Worm (Caenorhabditis elegans) whole organism, young adult: ENCODE data around the gene T13C5.6.

ENCODE experiments used
- B0261.1 ChIP-seq: sonication (generic microtip); optimal IDR thresholded peaks from 2 replicates; lab custom pipeline; 2016; ENCODE audit warnings: mild to moderate bottlenecking, missing genetic modification characterization, moderate library complexity, missing compliant biosample characterization
- K11D2.4 ChIP-seq: fragments of 200-800 bp; sonication (Bioruptor generic); IDR thresholded peaks from 2 replicates; pipeline ENCODE4 v1.3.6; 2022; ENCODE audit warnings: missing genetic modification reagents, missing genetic modification characterization, missing compliant biosample characterization
- T26A5.8 ChIP-seq: sonication (generic microtip); optimal IDR thresholded peaks from 2 replicates; lab custom pipeline; 2016; ENCODE audit warnings: missing genetic modification characterization, missing compliant biosample characterization
- let-526 ChIP-seq: fragments of 200-800 bp; sonication (Bioruptor generic); IDR thresholded peaks from 2 replicates; pipeline ENCODE4 v1.3.6; 2022; ENCODE audit warnings: missing genetic modification reagents, missing genetic modification characterization, missing compliant biosample characterization
- madf-6 ChIP-seq: fragments of 200-800 bp; sonication (Bioruptor generic); IDR thresholded peaks from 2 replicates; pipeline ENCODE4 v1.3.6; 2022; ENCODE audit warnings: missing genetic modification reagents, missing genetic modification characterization, missing compliant biosample characterization
- sea-2 ChIP-seq: fragments of 200-800 bp; sonication (Bioruptor generic); IDR thresholded peaks from 2 replicates; pipeline ENCODE4 v1.3.6; 2022; ENCODE audit warnings: missing genetic modification characterization, missing compliant biosample characterization
- snpc-3.4 ChIP-seq: sonication (generic microtip); optimal IDR thresholded peaks from 2 replicates; lab custom pipeline; 2017; ENCODE audit warnings: missing genetic modification characterization, mild to moderate bottlenecking, missing compliant biosample characterization, antibody characterized with exemption, moderate library complexity, missing genotype, missing genetic modification reagents
- tlf-1 ChIP-seq: fragments of 200-800 bp; sonication (Bioruptor generic); optimal IDR thresholded peaks from 2 replicates; lab custom pipeline; 2018; ENCODE audit warnings: mild to moderate bottlenecking, missing genetic modification characterization, missing compliant biosample characterization
- unc-130 ChIP-seq: sonication (generic microtip); optimal IDR thresholded peaks from 2 replicates; lab custom pipeline; 2016; ENCODE audit warnings: missing genetic modification reagents, missing genetic modification characterization, missing compliant biosample characterization

ce11 chrX:6184709-6185108 is 22.8 kb downstream of the T13C5.6 start, which contains the start of gene T13C5.2:
- TF ChIP-seq K11D2.4 (GFP tag; lab: Robert Waterston, UW), result no peak
- no peak for TF ChIP-seq T26A5.8 (tag; lab: Kevin White, UChicago)
- TF ChIP-seq madf-6 (GFP tag; lab: Robert Waterston, UW), result no peak
- no peak for TF ChIP-seq let-526 (GFP tag; lab: Robert Waterston, UW)
- TF ChIP-seq sea-2, result no peak
- no peak for TF ChIP-seq snpc-3.4 (tag; lab: Kevin White, UChicago)
- no peak for TF ChIP-seq B0261.1 (tag; lab: Kevin White, UChicago)
- no peak for TF ChIP-seq tlf-1 (GFP tag; lab: Kevin White, UChicago)
- TF ChIP-seq unc-130, result no peak
